Worm (Caenorhabditis elegans): Measurements from ENCODE around the gene ets-7.

ets-7 gene

ce11 chrV:7575563-7575962 is 17.0 kb upstream of the ets-7 start, which contains the start of the genes snu-66 and ints-9 (continued):
- TF ChIP-seq set-16 (GFP tag; IDR thresholded peaks at IDR 0.05) (no peak), sdz-12 (GFP tag; optimal IDR thresholded peaks at IDR 0.05) (no peak), nhr-6 (tag; optimal IDR thresholded peaks at IDR 0.05) (no peak)

- TF ChIP-seq attf-4 (tag; optimal IDR thresholded peaks at IDR 0.05) (no peak), dve-1 (tag; optimal IDR thresholded peaks at IDR 0.05; ENCODE audit: insufficient read depth) (no peak), ces-1 (GFP tag; optimal IDR thresholded peaks at IDR 0.05) (no peak), zip-2 (tag; optimal IDR thresholded peaks at IDR 0.05) (no peak), madf-5 (GFP tag; IDR thresholded peaks at IDR 0.05) (no peak)
Measured at ce11 chrV:7570955-7571354, 12.4 kb upstream of the ets-7 start, which contains the start of gene F19F10.14. TSS of gene F19F10.14 (minus strand) at chrV:7571055.

ce11 chrV:7570290-7570689 is 11.7 kb upstream of the ets-7 start, which contains the start of gene clec-212:
TSS of gene clec-212 (minus strand) at chrV:7570390.
- TF ChIP-seq ztf-7 (tag; optimal IDR thresholded peaks at IDR 0.05): no peak
- TF ChIP-seq nhr-42 (GFP tag; IDR thresholded peaks at IDR 0.05): no peak

- TF ChIP-seq tag-97 (GFP tag; IDR thresholded peaks at IDR 0.05) (no peak), hlh-11 (tag; optimal IDR thresholded peaks at IDR 0.05) (no peak), dmd-9 (GFP tag; IDR thresholded peaks at IDR 0.05) (no peak), ceh-44 (GFP tag; IDR thresholded peaks at IDR 0.05) (no peak), daf-8 (GFP tag; IDR thresholded peaks at IDR 0.05) (no peak), ama-1 (optimal IDR thresholded peaks at IDR 0.05) (no peak), gei-8 (GFP tag; optimal IDR thresholded peaks at IDR 0.05) (no peak), lin-39 (tag; optimal IDR thresholded peaks at IDR 0.05) (no peak), madf-5 (GFP tag; IDR thresholded peaks at IDR 0.05) (no peak), spr-1 (tag; optimal IDR thresholded peaks at IDR 0.05) (no peak)
Measured at ce11 chrV:7562947-7563346, 4.4 kb upstream of the ets-7 start, which contains the start of gene F19F10.1. TSS of gene F19F10.1 (plus strand) at chrV:7563247.

DNA sequence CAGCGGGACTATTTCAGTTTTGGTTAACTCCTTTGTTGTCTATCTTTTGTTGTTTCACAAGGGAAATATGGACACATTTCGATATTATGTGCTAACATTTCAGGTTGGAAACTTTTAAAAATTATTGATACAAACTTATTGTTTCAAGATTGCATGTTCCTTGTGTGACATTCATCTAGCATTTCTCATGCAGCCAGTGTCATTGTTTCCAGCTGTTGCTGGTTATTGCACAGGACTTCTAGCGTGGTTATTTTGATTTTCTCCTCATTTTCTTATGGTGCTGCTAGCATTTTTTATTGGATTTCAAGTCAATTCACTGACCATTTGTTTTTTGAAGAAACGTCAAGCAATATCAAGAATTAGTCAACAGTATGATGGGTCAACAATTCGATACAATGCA is 2.7 kb downstream of the ets-7 start:
- TF ChIP-seq unc-62 (GFP tag; optimal IDR thresholded peaks at IDR 0.05 in 1 of 2): peak in 1 of 2 experiments; percentile 34
- no peak for TF ChIP-seq unc-62 (tag; optimal IDR thresholded peaks at IDR 0.05)
- TF ChIP-seq mep-1 (tag; optimal IDR thresholded peaks at IDR 0.05): no peak
- no peak for TF ChIP-seq mxl-2 (GFP tag; conservative IDR thresholded peaks at IDR 0.05)
- TF ChIP-seq cey-2 (tag; optimal IDR thresholded peaks at IDR 0.05; ENCODE audit: borderline replicate concordance, insufficient read depth): no peak
- no peak for TF ChIP-seq daf-19 (GFP tag; conservative IDR thresholded peaks at IDR 0.05)
- no peak for TF ChIP-seq T20F7.1 (GFP tag; optimal IDR thresholded peaks at IDR 0.05)
- TF ChIP-seq hmg-1.1 (GFP tag; IDR thresholded peaks at IDR 0.05): no peak

ce11 chrV:7553873-7554362 is 4.7 kb downstream of the ets-7 start, which contains the start of gene ttr-10:
TSS of gene ttr-10 (minus strand) at chrV:7553923.
- no peak for TF ChIP-seq lin-38 (GFP tag; IDR thresholded peaks at IDR 0.05)
- TF ChIP-seq unc-62 (GFP tag; optimal IDR thresholded peaks at IDR 0.05 in 1 of 2): peak in 1 of 2 experiments; percentile 95
- TF ChIP-seq unc-62 (tag; optimal IDR thresholded peaks at IDR 0.05): no peak
- peak; percentile 1 for TF ChIP-seq aha-1 (tag)

DNA sequence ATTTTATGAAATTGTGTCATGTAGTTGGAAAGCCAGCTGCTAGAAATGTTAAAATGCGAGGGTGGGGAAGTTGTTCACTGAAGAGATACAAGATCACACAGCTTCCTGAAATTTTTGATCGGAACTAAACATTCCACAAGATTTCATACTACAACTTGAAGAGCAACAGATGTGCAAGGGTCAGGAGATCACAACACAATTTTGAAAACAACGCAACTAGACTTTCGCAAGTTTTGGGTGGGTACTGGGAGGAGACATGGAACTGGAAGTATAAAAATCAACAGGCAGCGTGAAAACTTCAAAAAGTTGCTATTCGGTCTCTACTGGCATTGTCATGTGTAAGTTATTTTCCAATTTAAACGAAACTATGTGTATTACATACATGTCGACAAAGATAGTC is 6.8 kb downstream of the ets-7 start, which contains the start of gene F19F10.3:
TSS of gene F19F10.3 (plus strand) at position 301 of the 400 bp plus-strand sequence.
- TF ChIP-seq nhr-42 (GFP tag; IDR thresholded peaks at IDR 0.05) (no peak), dpl-1 (GFP tag; optimal IDR thresholded peaks at IDR 0.05) (no peak), ceh-32 (tag; optimal IDR thresholded peaks at IDR 0.05; ENCODE audit: poor library complexity) (no peak), gei-8 (GFP tag; optimal IDR thresholded peaks at IDR 0.05) (no peak)
